Fruit fly (Drosophila melanogaster) whole organism, embryonic: ENCODE results near the gene CG33298.

ENCODE experiments used
- Atf-2 ChIP-seq: fragments of 200-800 bp; sonication (Bioruptor generic); optimal IDR thresholded peaks from 2 replicates; lab custom pipeline; 2016; ENCODE audit warnings: missing biosample characterization, missing genetic modification characterization
- CG11456 ChIP-seq: fragments of 200-800 bp; sonication (Bioruptor generic); IDR thresholded peaks from 3 replicates; pipeline ENCODE4 v1.3.6; 2022; ENCODE audit warnings: missing biosample characterization, missing genetic modification characterization
- CG11504 ChIP-seq: fragments of 200-800 bp; sonication (Bioruptor generic); optimal IDR thresholded peaks from 3 replicates; lab custom pipeline; 2019; ENCODE audit warnings: missing biosample characterization, mild to moderate bottlenecking, missing genetic modification characterization, moderate library complexity
- CG11696 ChIP-seq: fragments of 200-800 bp; sonication (Bioruptor generic); IDR thresholded peaks from 2 replicates; pipeline ENCODE4 v1.3.6; 2022; ENCODE audit warnings: missing biosample characterization, missing genetic modification characterization
- CG12071 ChIP-seq: fragments of 200-800 bp; sonication (Bioruptor generic); optimal IDR thresholded peaks from 3 replicates; lab custom pipeline; 2018; ENCODE audit warnings: missing biosample characterization, mild to moderate bottlenecking, missing genetic modification characterization
- CG12744 ChIP-seq: fragments of 200-800 bp; sonication (Bioruptor generic); optimal IDR thresholded peaks from 2 replicates; lab custom pipeline; 2016; ENCODE audit warnings: missing biosample characterization, missing genetic modification characterization
- CG13123 ChIP-seq: fragments of 200-800 bp; sonication (Bioruptor generic); optimal IDR thresholded peaks from 2 replicates; lab custom pipeline; 2016; ENCODE audit warnings: missing biosample characterization, missing genetic modification characterization
- CG13894 ChIP-seq: fragments of 200-800 bp; sonication (Bioruptor generic); optimal IDR thresholded peaks from 3 replicates; lab custom pipeline; 2018; ENCODE audit warnings: missing biosample characterization, mild to moderate bottlenecking, missing genetic modification characterization, moderate library complexity
- CG17361 ChIP-seq: fragments of 200-800 bp; sonication (Bioruptor generic); IDR thresholded peaks from 3 replicates; pipeline ENCODE4 v1.3.6; 2022; ENCODE audit warnings: missing biosample characterization, missing genetic modification characterization
- CG17612 ChIP-seq: fragments of 200-800 bp; sonication (Bioruptor generic); IDR thresholded peaks from 2 replicates; pipeline ENCODE4 v1.3.6; 2022; ENCODE audit warnings: missing biosample characterization, missing genetic modification characterization
- CG17912 ChIP-seq: fragments of 200-800 bp; sonication (Bioruptor generic); optimal IDR thresholded peaks from 2 replicates; lab custom pipeline; 2018; ENCODE audit warnings: missing biosample characterization, mild to moderate bottlenecking, missing genetic modification characterization
- CG1792 ChIP-seq: fragments of 200-800 bp; sonication (Bioruptor generic); optimal IDR thresholded peaks from 2 replicates; lab custom pipeline; 2016; ENCODE audit warnings: missing biosample characterization, missing genetic modification characterization
- CG18262 ChIP-seq: fragments of 200-800 bp; optimal IDR thresholded peaks from 3 replicates; lab custom pipeline; 2019; ENCODE audit warnings: missing biosample characterization, mild to moderate bottlenecking, missing genetic modification characterization, moderate library complexity
- CG2129 ChIP-seq: fragments of 200-800 bp; sonication (Bioruptor generic); IDR thresholded peaks from 2 replicates; pipeline ENCODE4 v1.3.6; 2022; ENCODE audit warnings: missing biosample characterization, missing genetic modification characterization; ENCODE audit not compliant: partially characterized antibody
- CG32772 ChIP-seq: fragments of 200-800 bp; sonication (Bioruptor generic); IDR thresholded peaks from 2 replicates; pipeline ENCODE4 v1.3.6; 2022; ENCODE audit warnings: missing biosample characterization, missing genetic modification characterization
- CG4282 ChIP-seq: fragments of 200-800 bp; sonication (Bioruptor generic); optimal IDR thresholded peaks from 2 replicates; lab custom pipeline; 2016; ENCODE audit warnings: missing biosample characterization, missing genetic modification characterization
- CG6272 ChIP-seq: fragments of 200-800 bp; sonication (Bioruptor generic); IDR thresholded peaks from 2 replicates; pipeline ENCODE4 v1.3.6; 2022; ENCODE audit warnings: missing biosample characterization, missing genetic modification characterization
- CG7928 ChIP-seq: fragments of 200-800 bp; sonication (Bioruptor generic); optimal IDR thresholded peaks from 2 replicates; lab custom pipeline; 2017; ENCODE audit warnings: missing biosample characterization, mild to moderate bottlenecking, missing genetic modification characterization
- CG9727 ChIP-seq: fragments of 200-800 bp; sonication (Bioruptor generic); optimal IDR thresholded peaks from 3 replicates; lab custom pipeline; 2017; ENCODE audit warnings: missing biosample characterization, mild to moderate bottlenecking, missing genetic modification characterization
- CG9876 ChIP-seq: fragments of 200-800 bp; sonication (Bioruptor generic); optimal IDR thresholded peaks from 2 replicates; lab custom pipeline; 2016; ENCODE audit warnings: missing biosample characterization, missing genetic modification characterization
- Chrac-16 ChIP-seq: fragments of 200-800 bp; sonication (Bioruptor generic); optimal IDR thresholded peaks from 3 replicates; lab custom pipeline; 2016; ENCODE audit warnings: missing biosample characterization, missing genetic modification characterization
- D19B ChIP-seq: fragments of 200-800 bp; sonication (Bioruptor generic); optimal IDR thresholded peaks from 2 replicates; lab custom pipeline; 2017; ENCODE audit warnings: missing biosample characterization, mild to moderate bottlenecking, missing genetic modification characterization
- Doc3 ChIP-seq: fragments of 200-800 bp; sonication (Bioruptor generic); IDR thresholded peaks from 3 replicates; pipeline ENCODE4 v1.3.6; 2022; ENCODE audit warnings: missing biosample characterization, missing genetic modification characterization; ENCODE audit not compliant: partially characterized antibody
- HmgZ ChIP-seq: fragments of 200-800 bp; sonication (Bioruptor generic); optimal IDR thresholded peaks from 2 replicates; lab custom pipeline; 2018; ENCODE audit warnings: missing biosample characterization, mild to moderate bottlenecking, missing genetic modification characterization
- Hr3 ChIP-seq: fragments of 200-800 bp; sonication (Bioruptor generic); optimal IDR thresholded peaks from 3 replicates; lab custom pipeline; 2016; ENCODE audit warnings: missing biosample characterization, missing genetic modification characterization
- Hr39 ChIP-seq: fragments of >200 bp; optimal IDR thresholded peaks from 2 replicates; lab custom pipeline; 2017
- Med ChIP-seq: fragments of 200-800 bp; sonication (Bioruptor generic); peaks from one replicate; lab custom pipeline; 2016; ENCODE audit warnings: missing biosample characterization, missing genetic modification characterization, mild to moderate bottlenecking, inconsistent platforms, moderate library complexity
- Mrtf ChIP-seq: fragments of 200-800 bp; sonication (Bioruptor generic); IDR thresholded peaks from 3 replicates; pipeline ENCODE4 v1.3.6; 2022; ENCODE audit warnings: missing biosample characterization, missing genetic modification characterization
- NfI ChIP-seq: fragments of 200-800 bp; sonication (Bioruptor generic); optimal IDR thresholded peaks from 3 replicates; lab custom pipeline; 2018; ENCODE audit warnings: missing biosample characterization, mild to moderate bottlenecking, missing genetic modification characterization, moderate library complexity
- Opbp ChIP-seq: fragments of 200-800 bp; sonication (Bioruptor generic); IDR thresholded peaks from 3 replicates; pipeline ENCODE4 v1.3.6; 2022; ENCODE audit warnings: missing biosample characterization, missing genetic modification characterization; ENCODE audit not compliant: partially characterized antibody
- Ravus ChIP-seq: fragments of 200-800 bp; sonication (Bioruptor generic); IDR thresholded peaks from 2 replicates; pipeline ENCODE4 v1.3.6; 2022; ENCODE audit warnings: missing biosample characterization, missing genetic modification characterization
- Rfx ChIP-seq: fragments of 200-800 bp; sonication (Bioruptor generic); IDR thresholded peaks from 2 replicates; pipeline ENCODE4 v1.3.6; 2022; ENCODE audit warnings: missing biosample characterization, missing genetic modification characterization
- ci ChIP-seq: fragments of 200-800 bp; sonication (Bioruptor generic); IDR thresholded peaks from 3 replicates; pipeline ENCODE4 v1.3.6; 2022; ENCODE audit warnings: missing biosample characterization, missing genetic modification characterization
- dan ChIP-seq: fragments of 200-800 bp; sonication (Bioruptor generic); IDR thresholded peaks from 2 replicates; pipeline ENCODE4 v1.3.6; 2022; ENCODE audit warnings: missing biosample characterization, missing genetic modification characterization
- danr ChIP-seq: fragments of 200-800 bp; sonication (Bioruptor generic); IDR thresholded peaks from 2 replicates; pipeline ENCODE4 v1.3.6; 2022; ENCODE audit warnings: missing biosample characterization, missing genetic modification characterization
- emc ChIP-seq: fragments of 200-800 bp; sonication (Bioruptor generic); optimal IDR thresholded peaks from 2 replicates; lab custom pipeline; 2016; ENCODE audit warnings: missing biosample characterization, missing genetic modification characterization
- fd102C ChIP-seq: fragments of 200-800 bp; sonication (Bioruptor generic); optimal IDR thresholded peaks from 2 replicates; lab custom pipeline; 2018; ENCODE audit warnings: missing biosample characterization, mild to moderate bottlenecking, missing genetic modification characterization, moderate library complexity
- fd3F ChIP-seq: fragments of 200-800 bp; sonication (Bioruptor generic); optimal IDR thresholded peaks from 2 replicates; lab custom pipeline; 2018; ENCODE audit warnings: missing biosample characterization, mild to moderate bottlenecking, missing genetic modification characterization, moderate library complexity
- gro ChIP-seq: fragments of 200-800 bp; sonication (Bioruptor generic); optimal IDR thresholded peaks from 2 replicates; lab custom pipeline; 2016; ENCODE audit warnings: missing biosample characterization, missing genetic modification characterization
- gsb ChIP-seq: fragments of 200-800 bp; sonication (Bioruptor generic); IDR thresholded peaks from 2 replicates; pipeline ENCODE4 v1.3.6; 2022; ENCODE audit warnings: missing biosample characterization, missing genetic modification characterization
- lab ChIP-seq: fragments of 200-800 bp; sonication (Bioruptor generic); optimal IDR thresholded peaks from 3 replicates; lab custom pipeline; 2017; ENCODE audit warnings: missing biosample characterization, missing genetic modification characterization, mild to moderate bottlenecking, moderate library complexity, missing genetic modification reagents
- lov ChIP-seq, 2 experiments: fragments of 200-800 bp in 1 of 2; fragments of >200 bp in 1 of 2; sonication (Bioruptor generic) in 1 of 2; IDR thresholded peaks in 1 of 2; optimal IDR thresholded peaks in 1 of 2; 2 replicates in 1 of 2; 3 replicates in 1 of 2; pipeline versions ENCODE4 v1.3.6 to Lab custom; 2017 to 2022; ENCODE audit warnings: missing biosample characterization in 1 of 2, missing genetic modification characterization in 1 of 2
- p53 ChIP-seq: fragments of 200-800 bp; sonication (Bioruptor generic); optimal IDR thresholded peaks from 2 replicates; lab custom pipeline; 2016; ENCODE audit warnings: missing biosample characterization, missing genetic modification characterization
- prd ChIP-seq, 3 experiments: fragments of >200 bp in 2 of 3; fragments of 200-800 bp in 1 of 3; sonication (Bioruptor generic) in 1 of 3; optimal IDR thresholded peaks in 2 of 3; IDR thresholded peaks in 1 of 3; 2 replicates in 2 of 3; 3 replicates in 1 of 3; pipeline versions ENCODE4 v1.3.6 to Lab custom; 2017 to 2022; ENCODE audit warnings: missing biosample characterization in 1 of 3, missing genetic modification characterization in 1 of 3
- sc ChIP-seq, 3 experiments: fragments of >200 bp in 2 of 3; fragments of 200-800 bp in 1 of 3; sonication (Bioruptor generic) in 1 of 3; optimal IDR thresholded peaks; 2 replicates in 2 of 3; 3 replicates in 1 of 3; lab custom pipeline; 2017; ENCODE audit warnings: mild to moderate bottlenecking in 1 of 3, missing biosample characterization in 1 of 3, missing genetic modification characterization in 1 of 3, missing genetic modification reagents in 1 of 3
- sens-2 ChIP-seq: fragments of 200-800 bp; sonication (Bioruptor generic); IDR thresholded peaks from 2 replicates; pipeline ENCODE4 v1.3.6; 2022; ENCODE audit warnings: missing biosample characterization, missing genetic modification characterization
- slou ChIP-seq: fragments of 200-800 bp; sonication (Bioruptor generic); optimal IDR thresholded peaks from 3 replicates; lab custom pipeline; 2016; ENCODE audit warnings: missing biosample characterization, missing genetic modification characterization
- unc-4 ChIP-seq: fragments of 200-800 bp; sonication (Bioruptor generic); IDR thresholded peaks from 2 replicates; pipeline ENCODE4 v1.3.6; 2022; ENCODE audit warnings: missing biosample characterization, missing genetic modification characterization; ENCODE audit not compliant: partially characterized antibody
- wdn ChIP-seq: fragments of 200-800 bp; sonication (Bioruptor generic); IDR thresholded peaks from 2 replicates; pipeline ENCODE4 v1.3.6; 2022; ENCODE audit warnings: missing biosample characterization, missing genetic modification characterization
- wor ChIP-seq: fragments of 200-800 bp; sonication (Bioruptor generic); IDR thresholded peaks from 2 replicates; pipeline ENCODE4 v1.3.6; 2022; ENCODE audit warnings: missing biosample characterization, missing genetic modification characterization

Gene CG33298

DNA sequence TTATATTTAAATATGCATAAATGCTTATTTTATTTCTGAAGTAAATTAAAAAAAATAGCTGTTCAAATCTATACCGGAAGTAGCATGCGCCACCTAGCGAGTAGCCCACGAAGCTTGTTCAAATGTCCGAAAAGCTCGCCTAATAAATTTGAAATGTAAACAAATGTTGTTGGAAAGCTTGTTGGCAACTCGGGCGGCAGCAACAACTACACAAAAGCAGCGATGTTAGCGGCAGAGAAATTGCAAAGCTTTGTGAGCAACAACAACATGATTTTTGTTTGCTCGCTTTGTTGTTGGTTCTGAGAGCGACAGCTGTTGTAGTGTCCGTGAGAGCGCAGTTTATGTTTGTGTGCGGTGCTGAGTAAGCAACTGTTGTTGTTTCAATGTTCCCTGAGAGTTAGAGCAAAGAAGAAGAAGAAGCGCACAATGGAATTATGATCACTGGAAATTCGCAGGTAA is 72.2 kb downstream of the CG33298 start (continued):
- TF ChIP-seq wdn (GFP tag; lab: Robert Waterston, UW) (peak; percentile 93), slou (GFP tag; lab: Kevin White, UChicago) (peak; percentile 97), CG13123 (GFP tag; lab: Kevin White, UChicago) (peak; percentile 94), CG9727 (GFP tag; lab: Kevin White, UChicago) (peak; percentile 96), CG17612 (GFP tag; lab: Robert Waterston, UW) (peak; percentile 79), CG7928 (GFP tag; lab: Kevin White, UChicago) (peak; percentile 80), wor (GFP tag; lab: Robert Waterston, UW) (peak; percentile 84), CG13894 (tag; lab: Kevin White, UChicago) (peak; percentile 97), D19B (GFP tag; lab: Kevin White, UChicago) (peak; percentile 94), CG11696 (GFP tag; lab: Robert Waterston, UW) (peak; percentile 91), Rfx (peak; percentile 98), ci (GFP tag; lab: Robert Waterston, UW) (peak; percentile 100), CG6272 (GFP tag; lab: Robert Waterston, UW) (peak; percentile 74), CG18262 (tag; lab: Kevin White, UChicago) (peak; percentile 91), prd (optimal IDR thresholded peaks at IDR 0.05; lab: Kevin White, UChicago) (no peak), prd (GFP tag; IDR thresholded peaks at IDR 0.05; lab: Robert Waterston, UW) (peak; percentile 72), CG12071 (peak; percentile 100), Chrac-16 (GFP tag; lab: Kevin White, UChicago) (peak; percentile 81), p53 (GFP tag; lab: Kevin White, UChicago) (peak; percentile 95), sc (optimal IDR thresholded peaks at IDR 0.05; lab: Kevin White, UChicago) (no peak), sc (GFP tag; optimal IDR thresholded peaks at IDR 0.05; lab: Kevin White, UChicago) (peak; percentile 96), CG4282 (GFP tag; lab: Kevin White, UChicago) (peak; percentile 82), dan (GFP tag; lab: Robert Waterston, UW) (no peak), CG11456 (GFP tag; lab: Robert Waterston, UW) (peak; percentile 98), CG1792 (peak; percentile 88), danr (GFP tag; lab: Robert Waterston, UW) (peak; percentile 75; the same call in 1 of the 2 replicates), HmgZ (tag; lab: Kevin White, UChicago) (peak; percentile 98), Ravus (GFP tag; lab: Robert Waterston, UW) (peak; percentile 68), emc (GFP tag; lab: Kevin White, UChicago) (peak; percentile 95), lov (optimal IDR thresholded peaks at IDR 0.05; lab: Kevin White, UChicago) (no peak), lov (GFP tag; IDR thresholded peaks at IDR 0.05; lab: Robert Waterston, UW) (peak; percentile 97), Hr39 (lab: Kevin White, UChicago) (no peak), CG9876 (GFP tag; lab: Kevin White, UChicago) (peak; percentile 90), Doc3 (GFP tag; lab: Robert Waterston, UW) (no peak), CG11504 (tag; lab: Kevin White, UChicago) (peak; percentile 95), CG2129 (GFP tag; lab: Robert Waterston, UW) (no peak), gro (GFP tag; lab: Kevin White, UChicago) (peak; percentile 98), gsb (peak; percentile 93), CG17361 (GFP tag; lab: Robert Waterston, UW) (peak; percentile 93), NfI (GFP tag; lab: Kevin White, UChicago) (peak; percentile 100), CG32772 (GFP tag; lab: Robert Waterston, UW) (peak; percentile 89), Atf-2 (GFP tag; lab: Kevin White, UChicago) (peak; percentile 82), fd102C (peak; percentile 89), Hr3 (GFP tag; lab: Kevin White, UChicago) (peak; percentile 82), Med (GFP tag; lab: Kevin White, UChicago) (peak; percentile 100), Mrtf (GFP tag; lab: Robert Waterston, UW) (peak; percentile 89), Opbp (GFP tag; lab: Robert Waterston, UW) (no peak), CG17912 (GFP tag; lab: Kevin White, UChicago) (peak; percentile 100), fd3F (GFP tag; lab: Kevin White, UChicago) (peak; percentile 98), sens-2 (GFP tag; lab: Robert Waterston, UW) (peak; percentile 98), CG12744 (GFP tag; lab: Kevin White, UChicago) (peak; percentile 95), lab (peak; percentile 100), unc-4 (peak; percentile 17; the same call in 1 of the 2 replicates)
